Fruit fly (Drosophila melanogaster): ENCODE results near the gene CG5111.
A peak's percentile ranks its signal among the peaks of the same experiment; 100 is the strongest.

dm6 chr3R:25476744-25477143 lies 29.3 kb upstream of the CG5111 start, which contains the start of the genes CG4553 and MED28:
- no peak for TF ChIP-seq Fer2 (tag; optimal IDR thresholded peaks at IDR 0.05)
- peak; percentile 64; the same call in 1 of the 2 replicates for TF ChIP-seq CG42726 (GFP tag; IDR thresholded peaks at IDR 0.05; ENCODE audit: partially characterized antibody)

Measured in whole organism, embryonic.